Fruit fly (Drosophila melanogaster): ENCODE measurements around the gene CG7227.

dm6 chr2L:8001694-8002627 lies 4.0 kb upstream of the CG7227 start:
- peak; percentile 91 for TF ChIP-seq CG9948 (tag; optimal IDR thresholded peaks at IDR 0.05)
- TF ChIP-seq CG32121 (GFP tag; IDR thresholded peaks at IDR 0.05) = peak; percentile 90
- TF ChIP-seq CG14655 (GFP tag; optimal IDR thresholded peaks at IDR 0.05) = peak; percentile 96
- TF ChIP-seq CG10348 (GFP tag; IDR thresholded peaks at IDR 0.05) = peak; percentile 65; the same call in 1 of the 2 replicates
- TF ChIP-seq Snoo (tag; optimal IDR thresholded peaks at IDR 0.05) = peak; percentile 52
- TF ChIP-seq Pif1B (GFP tag; optimal IDR thresholded peaks at IDR 0.05) = peak; percentile 85
- peak; percentile 83 for TF ChIP-seq CG15710 (tag; optimal IDR thresholded peaks at IDR 0.05)
- TF ChIP-seq EcR (GFP tag; optimal IDR thresholded peaks at IDR 0.05) = peak; percentile 79
- TF ChIP-seq fd96Ca (GFP tag; IDR thresholded peaks at IDR 0.05) = peak; percentile 87
- TF ChIP-seq Pif1A (GFP tag; optimal IDR thresholded peaks at IDR 0.05) = peak; percentile 92
- peak; percentile 87 for TF ChIP-seq CG12605 (GFP tag; IDR thresholded peaks at IDR 0.05)
- peak; percentile 87 for TF ChIP-seq CG17806 (tag; optimal IDR thresholded peaks at IDR 0.05)
- peak; percentile 80 for TF ChIP-seq CG34367 (tag; optimal IDR thresholded peaks at IDR 0.05)

Measured in whole organism, pupa.